Fruit fly (Drosophila melanogaster) whole organism, wandering third instar larva: ENCODE data around the gene CG1572.

ENCODE experiments used
- Abd-B ChIP-seq: fragments of >200 bp; optimal IDR thresholded peaks from 2 replicates; lab custom pipeline; 2017; ENCODE audit warnings: missing biosample characterization, missing genetic modification characterization
- Jra ChIP-seq: sonication (Bioruptor generic); optimal IDR thresholded peaks from 2 replicates; lab custom pipeline; 2016; ENCODE audit warnings: missing biosample characterization, missing genetic modification characterization
- foxo ChIP-seq, 2 experiments: fragments of 200-800 bp; sonication (Bioruptor generic); optimal IDR thresholded peaks; 2 replicates in 1 of 2; 3 replicates in 1 of 2; lab custom pipeline; 2016 to 2017; ENCODE audit warnings: missing biosample characterization in 2 of 2, missing genetic modification characterization in 2 of 2
- psq ChIP-seq: fragments of 200-800 bp; sonication (Bioruptor generic); optimal IDR thresholded peaks from 3 replicates; lab custom pipeline; 2017; ENCODE audit warnings: missing biosample characterization, mild to moderate bottlenecking, missing genetic modification characterization, moderate library complexity

dm6 chrX:11601408-11601807, 43.0 kb upstream of the CG1572 start:
- TF ChIP-seq Jra (GFP tag; lab: Kevin White, UChicago) = no peak
- no peak for TF ChIP-seq Abd-B
- TF ChIP-seq psq (GFP tag; lab: Kevin White, UChicago) = no peak
- no peak for TF ChIP-seq foxo (GFP tag; optimal IDR thresholded peaks at IDR 0.05; lab: Kevin White, UChicago)
